Fruit fly (Drosophila melanogaster) whole organism, adult: ENCODE results near the gene Uch-L5.

Source experiments
- CG11617 ChIP-seq: fragments of 200-800 bp; sonication (Bioruptor generic); optimal IDR thresholded peaks from 2 replicates; lab custom pipeline; 2017; ENCODE audit warnings: mild to moderate bottlenecking, missing biosample characterization, missing genetic modification reagents, missing genetic modification characterization
- CG12768 ChIP-seq: fragments of 200-800 bp; sonication (Bioruptor generic); optimal IDR thresholded peaks from 2 replicates; lab custom pipeline; 2017; ENCODE audit warnings: missing biosample characterization, missing genetic modification characterization, mild to moderate bottlenecking, moderate library complexity, missing genetic modification reagents
- CG14711 ChIP-seq: fragments of 200-800 bp; sonication (Bioruptor generic); optimal IDR thresholded peaks from 2 replicates; lab custom pipeline; 2018; ENCODE audit warnings: missing biosample characterization, mild to moderate bottlenecking, missing genetic modification characterization, moderate library complexity
- CG1620 ChIP-seq: fragments of 200-800 bp; sonication (Bioruptor generic); optimal IDR thresholded peaks from 2 replicates; lab custom pipeline; 2016; ENCODE audit warnings: missing biosample characterization, missing genetic modification characterization
- CG33017 ChIP-seq: fragments of 200-800 bp; sonication (Bioruptor generic); optimal IDR thresholded peaks from 2 replicates; lab custom pipeline; 2018; ENCODE audit warnings: missing biosample characterization, mild to moderate bottlenecking, missing genetic modification characterization, moderate library complexity
- CG5204 ChIP-seq: fragments of 200-800 bp; sonication (Bioruptor generic); optimal IDR thresholded peaks from 2 replicates; lab custom pipeline; 2016; ENCODE audit warnings: missing biosample characterization, missing genetic modification characterization
- CG7045 ChIP-seq: fragments of 200-800 bp; sonication (Bioruptor generic); optimal IDR thresholded peaks from 2 replicates; lab custom pipeline; 2017; ENCODE audit warnings: missing biosample characterization, mild to moderate bottlenecking, missing genetic modification characterization
- CG7101 ChIP-seq: fragments of 200-800 bp; sonication (Bioruptor generic); optimal IDR thresholded peaks from 2 replicates; lab custom pipeline; 2018; ENCODE audit warnings: missing biosample characterization, mild to moderate bottlenecking, missing genetic modification characterization, moderate library complexity
- Clk ChIP-seq: fragments of 200-800 bp; sonication (Bioruptor generic); optimal IDR thresholded peaks from 2 replicates; lab custom pipeline; 2017; ENCODE audit warnings: missing biosample characterization, missing genetic modification characterization
- Crg-1 ChIP-seq: fragments of 200-800 bp; sonication (Bioruptor generic); optimal IDR thresholded peaks from 2 replicates; lab custom pipeline; 2016; ENCODE audit warnings: missing biosample characterization, missing genetic modification characterization
- Hr96 ChIP-seq: fragments of 200-800 bp; sonication (Bioruptor generic); optimal IDR thresholded peaks from 2 replicates; lab custom pipeline; 2016; ENCODE audit warnings: missing biosample characterization, missing genetic modification characterization
- Mnt ChIP-seq: fragments of 200-800 bp; sonication (Bioruptor generic); optimal IDR thresholded peaks from 2 replicates; lab custom pipeline; 2016; ENCODE audit warnings: missing biosample characterization, mild to moderate bottlenecking, missing genetic modification characterization
- bab1 ChIP-seq: fragments of 200-800 bp; sonication (Bioruptor generic); optimal IDR thresholded peaks from 3 replicates; lab custom pipeline; 2019; ENCODE audit warnings: missing biosample characterization, mild to moderate bottlenecking, missing genetic modification characterization, moderate library complexity
- cic ChIP-seq: fragments of 200-800 bp; sonication (Bioruptor generic); optimal IDR thresholded peaks from 2 replicates; lab custom pipeline; 2017; ENCODE audit warnings: missing biosample characterization, mild to moderate bottlenecking, missing genetic modification characterization, moderate library complexity
- cnc ChIP-seq, 2 experiments: fragments of >200 bp; optimal IDR thresholded peaks; 2 replicates each; lab custom pipeline; 2017
- kay ChIP-seq: fragments of 200-800 bp; sonication (Bioruptor generic); peaks from one replicate; lab custom pipeline; 2016; ENCODE audit warnings: missing biosample characterization, missing genetic modification characterization, borderline replicate concordance
- ovo ChIP-seq: fragments of 200-800 bp; sonication (Bioruptor generic); optimal IDR thresholded peaks from 2 replicates; lab custom pipeline; 2016; ENCODE audit warnings: missing biosample characterization, missing genetic modification characterization
- pad ChIP-seq: fragments of 200-800 bp; sonication (Bioruptor generic); optimal IDR thresholded peaks from 3 replicates; lab custom pipeline; 2017; ENCODE audit warnings: missing biosample characterization, missing genetic modification characterization, mild to moderate bottlenecking, moderate library complexity, missing genetic modification reagents
- tj ChIP-seq: fragments of 200-800 bp; sonication (Bioruptor generic); optimal IDR thresholded peaks from 3 replicates; lab custom pipeline; 2017; ENCODE audit warnings: missing biosample characterization, mild to moderate bottlenecking, missing genetic modification characterization, moderate library complexity
- toe ChIP-seq: fragments of 200-800 bp; sonication (Bioruptor generic); optimal IDR thresholded peaks from 2 replicates; lab custom pipeline; 2016; ENCODE audit warnings: missing biosample characterization, missing genetic modification characterization

Uch-L5 gene

DNA sequence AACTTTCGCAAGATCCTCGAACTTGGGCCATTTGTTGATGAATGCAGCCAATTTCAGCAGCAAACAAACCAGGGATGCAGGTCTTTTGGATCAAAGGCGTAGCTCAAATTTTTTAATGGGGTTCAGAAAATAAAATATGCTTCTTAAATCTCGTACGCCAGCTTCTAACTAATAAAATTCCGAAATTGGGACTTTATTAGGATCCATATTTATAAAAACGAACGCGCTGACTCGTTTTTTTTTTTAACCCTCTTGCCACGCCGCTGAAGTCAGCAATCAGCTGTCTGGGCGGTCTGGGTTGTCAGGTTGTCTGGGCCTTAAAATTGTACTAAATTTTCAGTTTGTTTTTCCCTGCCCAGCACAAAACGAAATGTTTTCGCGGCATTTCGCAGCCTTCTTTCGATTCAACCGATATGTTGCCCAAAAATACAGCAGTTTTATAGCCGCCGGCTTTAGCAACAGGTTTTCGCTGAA is 19.1 kb downstream of the Uch-L5 start, which contains the start of gene CG3437:
Gene CG3437, minus strand, starts transcription at position 51 of the 474 bp plus-strand sequence.
- peak; percentile 97 for TF ChIP-seq Mnt (GFP tag; lab: Kevin White, UChicago)
- TF ChIP-seq CG12768 (GFP tag; lab: Kevin White, UChicago): peak; percentile 100
- TF ChIP-seq cic (GFP tag; lab: Kevin White, UChicago): peak; percentile 92
- peak; percentile 98 for TF ChIP-seq CG33017 (tag; lab: Kevin White, UChicago)
- peak; percentile 99 for TF ChIP-seq CG14711 (tag; lab: Kevin White, UChicago)
- no peak for TF ChIP-seq kay (GFP tag; lab: Kevin White, UChicago)
- TF ChIP-seq CG5204 (GFP tag; lab: Kevin White, UChicago): peak; percentile 99
- TF ChIP-seq Clk (GFP tag; lab: Kevin White, UChicago): peak; percentile 99
- peak; percentile 99 for TF ChIP-seq bab1
- peak; percentile 97 for TF ChIP-seq ovo (GFP tag; lab: Kevin White, UChicago)
- TF ChIP-seq tj (GFP tag; lab: Kevin White, UChicago): peak; percentile 93
- TF ChIP-seq CG7045 (GFP tag; lab: Kevin White, UChicago): peak; percentile 99
- TF ChIP-seq CG1620 (GFP tag; lab: Kevin White, UChicago): peak; percentile 99
- no peak for TF ChIP-seq cnc (optimal IDR thresholded peaks at IDR 0.05; lab: Kevin White, UChicago)
- TF ChIP-seq pad (GFP tag; lab: Kevin White, UChicago): peak; percentile 95
- TF ChIP-seq CG7101 (tag; lab: Kevin White, UChicago): peak; percentile 99
- peak; percentile 99 for TF ChIP-seq CG11617 (GFP tag; lab: Kevin White, UChicago)
- TF ChIP-seq toe (GFP tag; lab: Kevin White, UChicago): peak; percentile 99
- TF ChIP-seq Hr96 (GFP tag; lab: Kevin White, UChicago): peak; percentile 99
- TF ChIP-seq Crg-1 (GFP tag; lab: Kevin White, UChicago): peak; percentile 99

DNA sequence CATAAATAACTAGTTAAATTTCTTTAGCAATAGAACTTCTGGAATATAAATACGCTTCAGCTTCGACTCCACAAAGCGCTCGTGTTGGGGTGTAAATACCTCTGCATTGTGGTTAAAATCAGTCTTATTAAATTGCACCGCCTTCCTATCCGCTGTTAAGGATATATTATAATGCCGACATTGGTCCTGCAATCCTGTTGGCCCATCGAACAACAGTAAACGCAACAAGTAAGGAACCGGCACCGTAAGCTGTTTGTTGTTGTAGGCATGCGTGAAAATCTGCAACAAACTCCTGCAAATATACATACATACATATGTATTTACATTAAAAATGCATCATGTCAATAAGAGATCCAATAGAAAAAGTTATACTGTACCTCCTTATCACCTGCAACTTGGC is 20.4 kb downstream of the Uch-L5 start:
- TF ChIP-seq CG5204 (GFP tag; lab: Kevin White, UChicago) (no peak), Hr96 (GFP tag; lab: Kevin White, UChicago) (no peak), Mnt (GFP tag; lab: Kevin White, UChicago) (no peak), CG14711 (tag; lab: Kevin White, UChicago) (no peak), cic (GFP tag; lab: Kevin White, UChicago) (no peak), CG11617 (GFP tag; lab: Kevin White, UChicago) (no peak)

DNA sequence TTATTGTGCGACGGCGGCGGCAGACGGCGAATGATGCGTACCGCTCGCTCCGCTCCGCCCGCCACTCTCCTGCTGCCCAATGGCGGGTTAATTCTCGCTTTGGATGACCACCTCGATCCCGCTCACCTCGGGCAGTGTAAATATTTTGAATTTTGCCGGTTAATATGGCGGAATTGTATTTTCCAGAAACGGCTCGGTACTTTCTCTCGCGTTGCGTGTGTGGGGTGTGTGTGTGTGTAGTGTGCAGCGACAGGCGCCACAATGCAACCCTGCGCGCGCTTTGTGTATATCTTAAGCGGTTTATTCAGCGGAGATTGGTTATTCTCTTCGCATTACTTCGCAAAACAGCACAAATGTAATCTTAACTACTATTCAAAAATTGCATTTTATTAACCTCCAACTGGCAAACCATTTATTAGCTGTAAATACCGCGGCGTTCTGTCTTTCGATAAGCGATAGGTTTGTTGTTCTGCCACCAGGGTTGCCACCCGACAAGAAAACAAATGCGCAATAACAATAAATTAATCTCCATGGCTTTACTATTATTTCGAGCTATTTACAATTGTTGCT is 20.9 kb downstream of the Uch-L5 start, which contains the start of the genes phol and CG3552:
Gene phol, minus strand, starts transcription at position 463 of the 570 bp plus-strand sequence.
Gene CG3552, plus strand, starts transcription at position 500 of the 570 bp plus-strand sequence.
- no peak for TF ChIP-seq cnc (optimal IDR thresholded peaks at IDR 0.05; lab: Kevin White, UChicago)
- TF ChIP-seq CG5204 (GFP tag; lab: Kevin White, UChicago): no peak
- no peak for TF ChIP-seq CG1620 (GFP tag; lab: Kevin White, UChicago)
- TF ChIP-seq tj (GFP tag; lab: Kevin White, UChicago): peak; percentile 26
- TF ChIP-seq bab1: peak; percentile 0
- TF ChIP-seq kay (GFP tag; lab: Kevin White, UChicago): no peak
- no peak for TF ChIP-seq CG7101 (tag; lab: Kevin White, UChicago)
- peak; percentile 56 for TF ChIP-seq CG11617 (GFP tag; lab: Kevin White, UChicago)
- TF ChIP-seq CG12768 (GFP tag; lab: Kevin White, UChicago): no peak
- TF ChIP-seq Crg-1 (GFP tag; lab: Kevin White, UChicago): no peak
- peak; percentile 8 for TF ChIP-seq pad (GFP tag; lab: Kevin White, UChicago)
- TF ChIP-seq cic (GFP tag; lab: Kevin White, UChicago): no peak
- no peak for TF ChIP-seq ovo (GFP tag; lab: Kevin White, UChicago)
- peak; percentile 90 for TF ChIP-seq CG14711 (tag; lab: Kevin White, UChicago)
- no peak for TF ChIP-seq CG7045 (GFP tag; lab: Kevin White, UChicago)
- TF ChIP-seq Clk (GFP tag; lab: Kevin White, UChicago): no peak
- no peak for TF ChIP-seq Hr96 (GFP tag; lab: Kevin White, UChicago)
- peak; percentile 6 for TF ChIP-seq Mnt (GFP tag; lab: Kevin White, UChicago)
- peak; percentile 33 for TF ChIP-seq toe (GFP tag; lab: Kevin White, UChicago)
- no peak for TF ChIP-seq CG33017 (tag; lab: Kevin White, UChicago)

DNA sequence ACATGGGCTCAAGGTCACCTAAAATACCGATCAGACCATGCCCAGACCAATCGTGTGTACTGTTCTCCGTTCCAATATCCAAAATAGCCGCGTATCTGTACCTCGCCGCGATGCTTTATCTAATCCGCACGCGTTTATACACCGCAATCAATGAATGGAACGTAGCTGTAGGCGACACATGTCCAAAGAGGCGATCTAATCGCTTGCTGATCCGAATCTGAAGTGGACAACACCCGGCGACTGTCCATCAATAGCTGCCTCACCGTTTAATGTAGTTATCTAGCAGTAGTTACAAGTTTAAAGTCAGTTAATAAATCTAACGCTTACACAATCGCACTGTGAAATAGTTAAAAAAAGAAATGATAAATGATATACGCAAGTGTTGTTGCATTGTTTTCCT is 24.3 kb downstream of the Uch-L5 start:
- TF ChIP-seq CG1620 (GFP tag; lab: Kevin White, UChicago) (no peak), Mnt (GFP tag; lab: Kevin White, UChicago) (no peak), Clk (GFP tag; lab: Kevin White, UChicago) (no peak), tj (GFP tag; lab: Kevin White, UChicago) (no peak), cic (GFP tag; lab: Kevin White, UChicago) (peak; percentile 92), CG7101 (tag; lab: Kevin White, UChicago) (no peak), bab1 (no peak), CG12768 (GFP tag; lab: Kevin White, UChicago) (peak; percentile 9)

DNA sequence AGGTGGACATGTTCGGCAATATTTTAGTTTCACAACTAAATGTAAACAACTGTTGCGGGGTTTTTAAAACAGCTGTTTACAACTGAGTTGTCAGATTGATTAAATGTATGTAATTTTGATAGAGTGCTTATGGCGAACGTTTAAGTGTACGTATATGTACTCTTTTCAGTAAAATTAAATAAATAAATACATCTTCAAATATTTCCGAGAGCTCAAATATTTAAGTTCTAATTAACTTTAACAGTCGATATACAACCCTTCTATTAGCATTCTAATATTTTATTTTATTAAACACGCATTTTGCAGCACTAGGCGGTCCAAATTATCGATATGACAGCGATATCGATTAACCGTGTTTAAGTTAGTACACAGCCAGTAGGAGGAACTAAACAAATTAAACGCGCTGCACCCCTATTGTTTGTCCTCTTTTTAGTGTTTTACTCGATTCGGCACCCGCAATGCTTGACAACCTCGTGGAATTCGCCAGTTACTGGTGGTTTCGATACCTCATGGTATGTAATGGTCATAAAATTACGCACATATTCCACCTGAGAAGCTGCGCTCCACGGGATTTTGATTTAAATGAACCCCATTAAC is 25.1 kb downstream of the Uch-L5 start, which contains the start of the genes CG3448 and ghi:
Gene CG3448, minus strand, starts transcription at position 51 of the 597 bp plus-strand sequence.
Gene ghi, plus strand, starts transcription at position 355 of the 597 bp plus-strand sequence.
- peak; percentile 63 for TF ChIP-seq cic (GFP tag; lab: Kevin White, UChicago)
- TF ChIP-seq ovo (GFP tag; lab: Kevin White, UChicago): no peak
- peak; percentile 86 for TF ChIP-seq CG7101 (tag; lab: Kevin White, UChicago)
- peak; percentile 32 for TF ChIP-seq Clk (GFP tag; lab: Kevin White, UChicago)
- peak; percentile 75 for TF ChIP-seq CG7045 (GFP tag; lab: Kevin White, UChicago)
- no peak for TF ChIP-seq Hr96 (GFP tag; lab: Kevin White, UChicago)
- TF ChIP-seq CG5204 (GFP tag; lab: Kevin White, UChicago): no peak
- TF ChIP-seq toe (GFP tag; lab: Kevin White, UChicago): peak; percentile 84
- TF ChIP-seq cnc (optimal IDR thresholded peaks at IDR 0.05; lab: Kevin White, UChicago): no peak
- no peak for TF ChIP-seq kay (GFP tag; lab: Kevin White, UChicago)
- TF ChIP-seq CG33017 (tag; lab: Kevin White, UChicago): peak; percentile 68
- TF ChIP-seq CG11617 (GFP tag; lab: Kevin White, UChicago): peak; percentile 71
- TF ChIP-seq Mnt (GFP tag; lab: Kevin White, UChicago): peak; percentile 77
- TF ChIP-seq CG14711 (tag; lab: Kevin White, UChicago): peak; percentile 99
- peak; percentile 84 for TF ChIP-seq bab1
- TF ChIP-seq pad (GFP tag; lab: Kevin White, UChicago): peak; percentile 69
- peak; percentile 12 for TF ChIP-seq tj (GFP tag; lab: Kevin White, UChicago)
- TF ChIP-seq CG12768 (GFP tag; lab: Kevin White, UChicago): peak; percentile 87
- peak; percentile 44 for TF ChIP-seq Crg-1 (GFP tag; lab: Kevin White, UChicago)
- peak; percentile 72 for TF ChIP-seq CG1620 (GFP tag; lab: Kevin White, UChicago)
